Fruit fly (Drosophila melanogaster) whole organism, embryonic: Measurements from ENCODE around the gene h-cup.
A peak's percentile ranks its signal among the peaks of the same experiment; 100 is the strongest.

Source experiments
- Antp ChIP-seq: fragments of 200-800 bp; sonication (Bioruptor generic); optimal IDR thresholded peaks from 3 replicates; lab custom pipeline; 2016; ENCODE audit warnings: missing biosample characterization, missing genetic modification characterization
- Bgb ChIP-seq: fragments of 200-800 bp; sonication (Bioruptor generic); IDR thresholded peaks from 2 replicates; pipeline ENCODE4 v1.3.6; 2022; ENCODE audit warnings: missing biosample characterization, missing genetic modification characterization; ENCODE audit not compliant: partially characterized antibody
- CG10431 ChIP-seq: fragments of 200-800 bp; sonication (Bioruptor generic); optimal IDR thresholded peaks from 3 replicates; lab custom pipeline; 2018; ENCODE audit warnings: missing biosample characterization, mild to moderate bottlenecking, missing genetic modification characterization
- CG11398 ChIP-seq: fragments of 200-800 bp; sonication (Bioruptor generic); optimal IDR thresholded peaks from 2 replicates; lab custom pipeline; 2016; ENCODE audit warnings: missing biosample characterization, missing genetic modification characterization
- CG12391 ChIP-seq: fragments of 200-800 bp; sonication (Bioruptor generic); optimal IDR thresholded peaks from 3 replicates; lab custom pipeline; 2018; ENCODE audit warnings: missing biosample characterization, mild to moderate bottlenecking, missing genetic modification characterization, moderate library complexity
- CG13775 ChIP-seq: fragments of 200-800 bp; sonication (Bioruptor generic); optimal IDR thresholded peaks from 3 replicates; lab custom pipeline; 2017; ENCODE audit warnings: missing biosample characterization, mild to moderate bottlenecking, missing genetic modification characterization
- CG15011 ChIP-seq: fragments of 200-800 bp; sonication (Bioruptor generic); optimal IDR thresholded peaks from 3 replicates; lab custom pipeline; 2018; ENCODE audit warnings: missing biosample characterization, mild to moderate bottlenecking, missing genetic modification characterization
- CG15601 ChIP-seq: fragments of 200-800 bp; sonication (Bioruptor generic); optimal IDR thresholded peaks from 3 replicates; lab custom pipeline; 2019; ENCODE audit warnings: missing biosample characterization, mild to moderate bottlenecking, missing genetic modification characterization, moderate library complexity
- CG1602 ChIP-seq: fragments of 200-800 bp; sonication (Bioruptor generic); optimal IDR thresholded peaks from 3 replicates; lab custom pipeline; 2016; ENCODE audit warnings: missing biosample characterization, missing genetic modification characterization
- CG16863 ChIP-seq: fragments of 200-800 bp; sonication (Bioruptor generic); optimal IDR thresholded peaks from 3 replicates; lab custom pipeline; 2016; ENCODE audit warnings: missing biosample characterization, missing genetic modification characterization
- CG17359 ChIP-seq: fragments of 200-800 bp; sonication (Bioruptor generic); optimal IDR thresholded peaks from 3 replicates; lab custom pipeline; 2018; ENCODE audit warnings: missing biosample characterization, mild to moderate bottlenecking, missing genetic modification characterization, moderate library complexity
- CG17385 ChIP-seq: fragments of 200-800 bp; sonication (Bioruptor generic); optimal IDR thresholded peaks from 3 replicates; lab custom pipeline; 2018; ENCODE audit warnings: missing biosample characterization, mild to moderate bottlenecking, missing genetic modification characterization
- CG18262 ChIP-seq: fragments of 200-800 bp; optimal IDR thresholded peaks from 3 replicates; lab custom pipeline; 2019; ENCODE audit warnings: missing biosample characterization, mild to moderate bottlenecking, missing genetic modification characterization, moderate library complexity
- CG2678 ChIP-seq: fragments of 200-800 bp; sonication (Bioruptor generic); optimal IDR thresholded peaks from 3 replicates; lab custom pipeline; 2019; ENCODE audit warnings: missing biosample characterization, mild to moderate bottlenecking, missing genetic modification characterization, moderate library complexity
- CG31365 ChIP-seq: fragments of 200-800 bp; sonication (Bioruptor generic); optimal IDR thresholded peaks from 2 replicates; lab custom pipeline; 2018; ENCODE audit warnings: missing biosample characterization, mild to moderate bottlenecking, missing genetic modification characterization
- CG32767 ChIP-seq: fragments of 200-800 bp; sonication (Bioruptor generic); IDR thresholded peaks from 2 replicates; pipeline ENCODE4 v1.3.6; 2022; ENCODE audit warnings: missing biosample characterization, missing genetic modification characterization
- CG34224 ChIP-seq: fragments of 200-800 bp; sonication (Bioruptor generic); IDR thresholded peaks from 3 replicates; pipeline ENCODE4 v1.3.6; 2022; ENCODE audit warnings: missing biosample characterization, missing genetic modification characterization; ENCODE audit not compliant: partially characterized antibody
- CG5245 ChIP-seq: fragments of 200-800 bp; sonication (Bioruptor generic); optimal IDR thresholded peaks from 3 replicates; lab custom pipeline; 2016; ENCODE audit warnings: missing biosample characterization, missing genetic modification characterization
- CG6683 ChIP-seq: fragments of 200-800 bp; sonication (Bioruptor generic); optimal IDR thresholded peaks from 2 replicates; lab custom pipeline; 2017; ENCODE audit warnings: missing biosample characterization, mild to moderate bottlenecking, missing genetic modification characterization, missing genetic modification reagents
- CG6689 ChIP-seq: fragments of 200-800 bp; sonication (Bioruptor generic); IDR thresholded peaks from 2 replicates; pipeline ENCODE4 v1.3.6; 2022; ENCODE audit warnings: missing biosample characterization, missing genetic modification characterization
- CG6854 ChIP-seq: fragments of 200-800 bp; sonication (Bioruptor generic); optimal IDR thresholded peaks from 3 replicates; lab custom pipeline; 2017; ENCODE audit warnings: missing biosample characterization, mild to moderate bottlenecking, missing genetic modification characterization
- CG9817 ChIP-seq: fragments of 200-800 bp; sonication (Bioruptor generic); optimal IDR thresholded peaks from 2 replicates; lab custom pipeline; 2018; ENCODE audit warnings: missing biosample characterization, mild to moderate bottlenecking, missing genetic modification characterization, moderate library complexity
- D19B ChIP-seq: fragments of 200-800 bp; sonication (Bioruptor generic); optimal IDR thresholded peaks from 2 replicates; lab custom pipeline; 2017; ENCODE audit warnings: missing biosample characterization, mild to moderate bottlenecking, missing genetic modification characterization
- Dbx ChIP-seq: fragments of 200-800 bp; sonication (Bioruptor generic); IDR thresholded peaks from 3 replicates; pipeline ENCODE4 v1.3.6; 2022; ENCODE audit warnings: missing biosample characterization, missing genetic modification characterization
- Dip3 ChIP-seq: fragments of 200-800 bp; sonication (Bioruptor generic); optimal IDR thresholded peaks from 3 replicates; lab custom pipeline; 2016; ENCODE audit warnings: missing biosample characterization, missing genetic modification characterization
- Dll ChIP-seq: fragments of 200-800 bp; sonication (Bioruptor generic); IDR thresholded peaks from 4 replicates; pipeline ENCODE4 v1.3.6; 2022; ENCODE audit warnings: missing biosample characterization, missing genetic modification characterization; ENCODE audit not compliant: partially characterized antibody
- Hr3 ChIP-seq: fragments of 200-800 bp; sonication (Bioruptor generic); optimal IDR thresholded peaks from 3 replicates; lab custom pipeline; 2016; ENCODE audit warnings: missing biosample characterization, missing genetic modification characterization
- Lhr ChIP-seq: fragments of 200-800 bp; sonication (Bioruptor generic); optimal IDR thresholded peaks from 3 replicates; lab custom pipeline; 2017; ENCODE audit warnings: mild to moderate bottlenecking, missing biosample characterization, missing genetic modification reagents, missing genetic modification characterization
- MESR4 ChIP-seq: fragments of 200-800 bp; sonication (Bioruptor generic); optimal IDR thresholded peaks from 2 replicates; lab custom pipeline; 2018; ENCODE audit warnings: missing biosample characterization, mild to moderate bottlenecking, missing genetic modification characterization, moderate library complexity
- Meics ChIP-seq: fragments of 200-800 bp; sonication (Bioruptor generic); optimal IDR thresholded peaks from 2 replicates; lab custom pipeline; 2017; ENCODE audit warnings: missing biosample characterization, mild to moderate bottlenecking, missing genetic modification characterization
- Sry-δ ChIP-seq: fragments of 200-800 bp; sonication (Bioruptor generic); optimal IDR thresholded peaks from 2 replicates; lab custom pipeline; 2016; ENCODE audit warnings: missing biosample characterization, missing genetic modification characterization
- abd-A ChIP-seq: fragments of 200-800 bp; sonication (Bioruptor generic); optimal IDR thresholded peaks from 3 replicates; lab custom pipeline; 2019; ENCODE audit warnings: missing biosample characterization, mild to moderate bottlenecking, missing genetic modification characterization, moderate library complexity
- az2 ChIP-seq: fragments of 200-800 bp; sonication (Bioruptor generic); optimal IDR thresholded peaks from 3 replicates; lab custom pipeline; 2016; ENCODE audit warnings: missing biosample characterization, missing genetic modification characterization
- bsh ChIP-seq, 2 experiments: fragments of 200-800 bp; sonication (Bioruptor generic); optimal IDR thresholded peaks; 2 replicates each; lab custom pipeline; 2017 to 2018; ENCODE audit warnings: mild to moderate bottlenecking in 2 of 2, missing biosample characterization in 2 of 2, missing genetic modification characterization in 2 of 2, moderate library complexity in 1 of 2
- chinmo ChIP-seq: fragments of 200-800 bp; sonication (Bioruptor generic); IDR thresholded peaks from 4 replicates; pipeline ENCODE4 v1.3.6; 2022; ENCODE audit warnings: missing biosample characterization, missing genetic modification characterization; ENCODE audit not compliant: partially characterized antibody
- chn ChIP-seq: fragments of 200-800 bp; sonication (Bioruptor generic); optimal IDR thresholded peaks from 2 replicates; lab custom pipeline; 2016; ENCODE audit warnings: missing biosample characterization, missing genetic modification characterization
- corto ChIP-seq: fragments of 200-800 bp; sonication (Bioruptor generic); optimal IDR thresholded peaks from 2 replicates; lab custom pipeline; 2016; ENCODE audit warnings: missing biosample characterization, mild to moderate bottlenecking, missing genetic modification characterization, moderate library complexity
- croc ChIP-seq: fragments of 200-800 bp; sonication (Bioruptor generic); conservative IDR thresholded peaks from 3 replicates; pipeline ENCODE4 v1.3.6; 2022; ENCODE audit warnings: missing biosample characterization, missing genetic modification characterization
- dpn ChIP-seq, 2 experiments: fragments of 200-800 bp; sonication (Bioruptor generic); optimal IDR thresholded peaks; 3 replicates each; lab custom pipeline; 2016; ENCODE audit warnings: missing biosample characterization in 2 of 2, missing genetic modification characterization in 2 of 2
- ewg ChIP-seq: fragments of 200-800 bp; sonication (Bioruptor generic); optimal IDR thresholded peaks from 3 replicates; lab custom pipeline; 2017; ENCODE audit warnings: mild to moderate bottlenecking, missing biosample characterization, missing genetic modification reagents, missing genetic modification characterization
- fru ChIP-seq: fragments of >200 bp; optimal IDR thresholded peaks from 2 replicates; lab custom pipeline; 2017
- hkb ChIP-seq, 2 experiments: fragments of 200-800 bp in 1 of 2; fragments of >200 bp in 1 of 2; sonication (Bioruptor generic) in 1 of 2; IDR thresholded peaks in 1 of 2; optimal IDR thresholded peaks in 1 of 2; 2 replicates each; pipeline versions ENCODE4 v1.3.6 to Lab custom; 2017 to 2022; ENCODE audit warnings: missing biosample characterization in 1 of 2, missing genetic modification characterization in 1 of 2
- lab ChIP-seq: fragments of 200-800 bp; sonication (Bioruptor generic); optimal IDR thresholded peaks from 3 replicates; lab custom pipeline; 2017; ENCODE audit warnings: missing biosample characterization, missing genetic modification characterization, mild to moderate bottlenecking, moderate library complexity, missing genetic modification reagents
- ranshi ChIP-seq: fragments of 200-800 bp; sonication (Bioruptor generic); IDR thresholded peaks from 2 replicates; pipeline ENCODE4 v1.3.6; 2022; ENCODE audit warnings: missing biosample characterization, missing genetic modification characterization
- sc ChIP-seq, 3 experiments: fragments of >200 bp in 2 of 3; fragments of 200-800 bp in 1 of 3; sonication (Bioruptor generic) in 1 of 3; optimal IDR thresholded peaks; 2 replicates in 2 of 3; 3 replicates in 1 of 3; lab custom pipeline; 2017; ENCODE audit warnings: mild to moderate bottlenecking in 1 of 3, missing biosample characterization in 1 of 3, missing genetic modification characterization in 1 of 3, missing genetic modification reagents in 1 of 3
- sisA ChIP-seq: fragments of 200-800 bp; sonication (Bioruptor generic); IDR thresholded peaks from 2 replicates; pipeline ENCODE4 v1.3.6; 2022; ENCODE audit warnings: missing biosample characterization, missing genetic modification characterization
- ssp ChIP-seq: fragments of 200-800 bp; sonication (Bioruptor generic); IDR thresholded peaks from 2 replicates; pipeline ENCODE4 v1.3.6; 2022; ENCODE audit warnings: missing biosample characterization, missing genetic modification characterization
- sug ChIP-seq: fragments of 200-800 bp; optimal IDR thresholded peaks from 2 replicates; lab custom pipeline; 2019; ENCODE audit warnings: missing biosample characterization, mild to moderate bottlenecking, missing genetic modification characterization, moderate library complexity
- unpg ChIP-seq: fragments of 200-800 bp; sonication (Bioruptor generic); optimal IDR thresholded peaks from 3 replicates; lab custom pipeline; 2018; ENCODE audit warnings: missing biosample characterization, mild to moderate bottlenecking, missing genetic modification characterization, moderate library complexity
- usp ChIP-seq: fragments of >200 bp; optimal IDR thresholded peaks from 2 replicates; lab custom pipeline; 2017; ENCODE audit warnings: missing biosample characterization, missing genetic modification characterization

Gene h-cup

dm6 chr3R:15346018-15346383 lies 36.8 kb downstream of the h-cup start, which contains the start of the genes Surf4 and CG31301 (continued):
- TF ChIP-seq CG11398 (GFP tag; lab: Kevin White, UChicago): no peak
- peak; percentile 76 for TF ChIP-seq Bgb (GFP tag; lab: Robert Waterston, UW)
- no peak for TF ChIP-seq CG6683 (GFP tag; lab: Kevin White, UChicago)
- TF ChIP-seq Hr3 (GFP tag; lab: Kevin White, UChicago): no peak
- no peak for TF ChIP-seq CG6854
- no peak for TF ChIP-seq Lhr
- no peak for TF ChIP-seq corto (GFP tag; lab: Kevin White, UChicago)
- TF ChIP-seq CG18262 (tag; lab: Kevin White, UChicago): no peak
- TF ChIP-seq CG31365: no peak
- TF ChIP-seq usp (GFP tag; lab: Kevin White, UChicago): no peak
- TF ChIP-seq bsh (GFP tag; optimal IDR thresholded peaks at IDR 0.05; lab: Kevin White, UChicago): no peak
- no peak for TF ChIP-seq abd-A
- no peak for TF ChIP-seq CG6689 (GFP tag; lab: Robert Waterston, UW)
- no peak for TF ChIP-seq lab (GFP tag; lab: Kevin White, UChicago)
- TF ChIP-seq CG15011 (GFP tag; lab: Kevin White, UChicago): no peak
- TF ChIP-seq fru (lab: Kevin White, UChicago): no peak
- TF ChIP-seq sug: no peak
- no peak for TF ChIP-seq chn
- TF ChIP-seq CG16863: no peak
- TF ChIP-seq CG17385 (GFP tag; lab: Kevin White, UChicago): peak; percentile 34
- TF ChIP-seq CG2678 (tag; lab: Kevin White, UChicago): no peak
- TF ChIP-seq ranshi: no peak
- no peak for TF ChIP-seq CG1602 (GFP tag; lab: Kevin White, UChicago)
- TF ChIP-seq D19B: no peak
- no peak for TF ChIP-seq CG10431 (GFP tag; lab: Kevin White, UChicago)
- TF ChIP-seq CG17359 (tag; lab: Kevin White, UChicago): peak; percentile 6
- TF ChIP-seq MESR4: peak; percentile 77
- no peak for TF ChIP-seq ssp (GFP tag; lab: Robert Waterston, UW)
- no peak for TF ChIP-seq Antp (GFP tag; lab: Kevin White, UChicago)
- TF ChIP-seq Dip3 (GFP tag; lab: Kevin White, UChicago): no peak
- no peak for TF ChIP-seq Meics (GFP tag; lab: Kevin White, UChicago)
- TF ChIP-seq CG32767 (GFP tag; lab: Robert Waterston, UW): no peak
- TF ChIP-seq unpg (GFP tag; lab: Kevin White, UChicago): peak; percentile 6
- no peak for TF ChIP-seq croc
- TF ChIP-seq az2 (GFP tag; lab: Kevin White, UChicago): no peak
- TF ChIP-seq CG9817 (tag; lab: Kevin White, UChicago): no peak
- peak; percentile 64 for TF ChIP-seq CG34224 (GFP tag; lab: Robert Waterston, UW)
- TF ChIP-seq sisA (GFP tag; lab: Robert Waterston, UW): no peak
- no peak for TF ChIP-seq CG13775 (GFP tag; lab: Kevin White, UChicago)
- no peak for TF ChIP-seq ewg
- no peak for TF ChIP-seq CG12391 (tag; lab: Kevin White, UChicago)
- TF ChIP-seq Sry-δ (GFP tag; lab: Kevin White, UChicago): peak; percentile 51
- TF ChIP-seq CG5245: no peak
- TF ChIP-seq CG15601: no peak
- TF ChIP-seq hkb (optimal IDR thresholded peaks at IDR 0.05; lab: Kevin White, UChicago): no peak
- TF ChIP-seq hkb (GFP tag; IDR thresholded peaks at IDR 0.05; lab: Robert Waterston, UW): no peak
- TF ChIP-seq sc (optimal IDR thresholded peaks at IDR 0.05; lab: Kevin White, UChicago): no peak
- no peak for TF ChIP-seq sc (GFP tag; optimal IDR thresholded peaks at IDR 0.05; lab: Kevin White, UChicago)
- no peak for TF ChIP-seq Dbx
- no peak for TF ChIP-seq dpn (GFP tag; optimal IDR thresholded peaks at IDR 0.05; lab: Kevin White, UChicago)
- no peak for TF ChIP-seq chinmo (GFP tag; lab: Robert Waterston, UW)
- TF ChIP-seq Dll: peak; percentile 61; the same call in 3 of the 4 replicates
